Worm (Caenorhabditis elegans) whole organism, L4/young adult: ENCODE results near the gene ZK287.1.

ENCODE experiments used
- W03F9.2 ChIP-seq: fragments of 150-350 bp; optimal IDR thresholded peaks from 2 replicates; lab custom pipeline; 2014; ENCODE audit warnings: missing biosample characterization, missing genetic modification characterization
- him-1 ChIP-seq: sonication (generic microtip); optimal IDR thresholded peaks from 2 replicates; lab custom pipeline; 2016; ENCODE audit warnings: missing genotype, missing genetic modification reagents, missing genetic modification characterization, missing compliant biosample characterization

- TF ChIP-seq him-1 (tag; lab: Kevin White, UChicago) (no peak), W03F9.2 (no peak)
Observed at ce11 chrV:9677977-9678376, 11.5 kb downstream of the ZK287.1 start, which contains the start of gene cthd-1.
